Worm (Caenorhabditis elegans) whole organism, L3 larva: ENCODE results near the gene ZC266.1.

ENCODE experiments used
- R02D3.7 ChIP-seq: fragments of 150-350 bp; optimal IDR thresholded peaks from 2 replicates; lab custom pipeline; 2014; ENCODE audit warnings: missing biosample characterization, missing genetic modification characterization
- ceh-16 ChIP-seq: sonication (generic microtip); optimal IDR thresholded peaks from 2 replicates; lab custom pipeline; 2017; ENCODE audit warnings: missing biosample characterization, missing genetic modification characterization
- egl-27 ChIP-seq: sonication (generic microtip); optimal IDR thresholded peaks from 4 replicates; lab custom pipeline; 2017; ENCODE audit warnings: missing biosample characterization, missing genetic modification reagents, missing genetic modification characterization
- elt-3 ChIP-seq, 3 experiments: fragments of 150-350 bp in 1 of 3; sonication (generic microtip) in 2 of 3; optimal IDR thresholded peaks; 2 replicates in 2 of 3; 4 replicates in 1 of 3; lab custom pipeline; 2014 to 2017; ENCODE audit warnings: missing biosample characterization in 3 of 3, missing genetic modification characterization in 3 of 3
- fkh-2 ChIP-seq: fragments of 150-350 bp; optimal IDR thresholded peaks from 2 replicates; lab custom pipeline; 2014; ENCODE audit warnings: missing biosample characterization, missing genetic modification reagents, missing genetic modification characterization
- fos-1 ChIP-seq: fragments of 150-350 bp; optimal IDR thresholded peaks from 2 replicates; lab custom pipeline; 2014; ENCODE audit warnings: missing biosample characterization, missing genetic modification characterization
- nhr-237 ChIP-seq: fragments of 150-350 bp; optimal IDR thresholded peaks from 2 replicates; lab custom pipeline; 2014; ENCODE audit warnings: missing biosample characterization, missing genetic modification characterization
- nhr-76 ChIP-seq: fragments of 150-350 bp; sonication (generic microtip); optimal IDR thresholded peaks from 5 replicates; lab custom pipeline; 2014; ENCODE audit warnings: missing biosample characterization, missing genetic modification characterization

- TF ChIP-seq nhr-76 (tag; lab: Kevin White, UChicago) (no peak), elt-3 (tag; optimal IDR thresholded peaks at IDR 0.05; lab: Kevin White, UChicago) (no peak), ceh-16 (tag; lab: Kevin White, UChicago) (no peak), egl-27 (tag; lab: Kevin White, UChicago) (no peak), R02D3.7 (tag; lab: Kevin White, UChicago) (no peak), nhr-237 (tag; lab: Kevin White, UChicago) (no peak), fos-1 (tag; lab: Kevin White, UChicago) (no peak), fkh-2 (no peak)
These were observed 45.2 kb upstream of the ZC266.1 start, which contains the start of gene C18G1.7 for ce11 chrV:4745269-4745668.
